Worm (Caenorhabditis elegans): ENCODE data around the gene F53A9.7.

Gene F53A9.7

DNA sequence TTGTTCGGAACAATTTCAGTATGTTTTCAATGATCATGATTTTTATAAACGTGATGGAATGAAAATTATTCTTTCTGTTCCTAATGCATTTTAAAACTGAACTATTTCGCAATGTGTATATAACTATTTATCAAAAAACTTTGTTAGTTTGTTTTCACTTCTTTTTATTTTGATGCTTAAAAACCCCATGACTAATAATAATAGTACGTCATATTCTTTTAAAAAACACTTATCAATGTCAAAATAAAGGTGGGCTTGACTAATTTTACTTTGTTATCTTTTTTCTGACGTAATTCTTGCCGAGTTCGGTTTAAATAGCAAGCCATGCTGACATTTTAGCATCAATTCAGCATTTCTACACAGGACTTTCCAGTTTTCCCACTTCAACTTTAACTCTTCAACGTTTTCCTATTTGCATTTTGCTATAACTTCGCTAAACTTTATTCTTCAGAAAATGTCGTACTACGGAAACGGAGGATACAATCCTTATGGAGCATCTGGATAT is 5.5 kb downstream of the F53A9.7 start, which contains the start of gene F53A9.1:
F53A9.1 (plus strand) TSS at position 455 of the 505 bp plus-strand sequence.
- TF ChIP-seq nhr-237 (tag; optimal IDR thresholded peaks at IDR 0.05), result no peak
- peak; percentile 22 for TF ChIP-seq fos-1 (tag; optimal IDR thresholded peaks at IDR 0.05)

DNA sequence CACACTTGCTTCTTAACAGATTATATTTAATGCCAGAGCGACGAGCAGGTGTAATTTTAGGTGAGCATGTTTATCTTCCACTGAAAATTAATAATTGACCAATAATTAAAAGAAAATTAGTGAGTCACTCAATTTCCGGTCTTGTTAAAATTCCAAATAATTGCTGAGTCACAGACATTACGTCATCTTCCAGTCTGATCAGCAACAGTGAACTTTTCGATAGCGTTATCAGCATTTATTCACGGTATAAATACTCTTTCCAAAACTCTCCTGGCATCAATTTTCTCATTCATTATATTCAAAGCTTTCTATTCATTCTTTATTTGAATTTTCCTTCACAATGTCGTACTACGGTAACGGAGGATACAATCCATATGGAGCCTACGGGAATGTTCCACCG is 7.3 kb downstream of the F53A9.7 start, which contains the start of gene kreg-1:
kreg-1 (plus strand) TSS at position 341 of the 400 bp plus-strand sequence.
- TF ChIP-seq nhr-129 (tag; optimal IDR thresholded peaks at IDR 0.05) (peak; percentile 16), elt-1 (tag; optimal IDR thresholded peaks at IDR 0.05) (no peak), fos-1 (tag; optimal IDR thresholded peaks at IDR 0.05) (peak; percentile 73)

DNA sequence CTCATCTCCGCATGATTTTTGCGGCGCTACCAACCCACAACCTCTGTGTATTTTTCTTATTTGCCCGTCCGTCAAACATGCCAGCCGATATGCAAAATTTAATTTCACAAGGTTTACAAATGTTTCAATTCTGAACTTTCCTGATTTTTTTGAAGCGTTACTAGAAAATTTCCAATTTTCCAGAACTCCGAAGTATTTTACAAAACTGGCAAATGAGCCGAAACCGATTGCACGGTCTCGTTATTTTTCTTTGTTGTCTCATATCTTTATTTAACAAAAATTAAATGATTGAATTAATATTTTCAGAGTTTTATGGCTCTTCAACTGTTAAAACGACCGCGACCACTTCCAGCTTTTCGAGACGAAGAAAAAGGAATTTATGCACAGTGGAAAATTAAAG is 8.7 kb downstream of the F53A9.7 start, which contains the start of gene F53A9.3:
F53A9.3 (plus strand) TSS at position 301 of the 400 bp plus-strand sequence.
- TF ChIP-seq aly-2 (tag; optimal IDR thresholded peaks at IDR 0.05) (no peak), ama-1 (optimal IDR thresholded peaks at IDR 0.05) (no peak), nhr-77 (tag; optimal IDR thresholded peaks at IDR 0.05) (no peak), sma-9 (GFP tag; optimal IDR thresholded peaks at IDR 0.05) (no peak), sma-9 (tag; optimal IDR thresholded peaks at IDR 0.05) (no peak), ceh-82 (tag; optimal IDR thresholded peaks at IDR 0.05) (no peak), nhr-23 (tag; optimal IDR thresholded peaks at IDR 0.05) (no peak), fos-1 (tag; optimal IDR thresholded peaks at IDR 0.05) (no peak), skn-1 (tag; optimal IDR thresholded peaks at IDR 0.05) (no peak), mdl-1 (tag; optimal IDR thresholded peaks at IDR 0.05) (no peak), sem-4 (tag; optimal IDR thresholded peaks at IDR 0.05) (no peak), ztf-4 (tag; optimal IDR thresholded peaks at IDR 0.05) (no peak), ceh-16 (tag; optimal IDR thresholded peaks at IDR 0.05) (no peak), mbf-1 (tag; optimal IDR thresholded peaks at IDR 0.05) (no peak), C34F6.9 (tag; optimal IDR thresholded peaks at IDR 0.05) (no peak), R02D3.7 (tag; optimal IDR thresholded peaks at IDR 0.05) (no peak), unc-39 (tag; optimal IDR thresholded peaks at IDR 0.05) (no peak), elt-1 (tag; optimal IDR thresholded peaks at IDR 0.05) (no peak), dmd-4 (tag; optimal IDR thresholded peaks at IDR 0.05) (no peak)

DNA sequence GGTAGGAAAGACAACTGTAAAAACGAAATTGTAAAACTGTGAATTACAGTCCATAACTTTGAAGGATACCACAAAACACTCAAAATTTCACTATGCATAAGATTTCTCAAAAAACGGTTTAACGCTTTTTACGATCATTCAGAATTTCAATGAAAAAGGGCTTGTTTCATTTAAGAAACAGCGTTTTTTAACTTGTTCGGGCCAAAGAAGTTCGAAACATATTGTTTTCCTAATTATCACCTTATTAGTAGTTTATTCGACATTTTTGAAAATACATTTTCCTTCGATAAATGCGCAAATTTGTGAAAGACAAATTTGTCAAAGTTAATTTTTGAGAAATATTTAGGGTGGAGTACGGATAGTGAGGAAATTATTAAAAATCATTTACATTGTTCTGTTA is 11.9 kb downstream of the F53A9.7 start:
- TF ChIP-seq unc-55 (GFP tag; optimal IDR thresholded peaks at IDR 0.05) (no peak), alr-1 (tag; optimal IDR thresholded peaks at IDR 0.05) (no peak), skn-1 (tag; optimal IDR thresholded peaks at IDR 0.05) (no peak), unc-39 (tag; optimal IDR thresholded peaks at IDR 0.05) (no peak), mbf-1 (tag; optimal IDR thresholded peaks at IDR 0.05) (no peak), sem-4 (tag; optimal IDR thresholded peaks at IDR 0.05) (no peak), sma-3 (GFP tag; optimal IDR thresholded peaks at IDR 0.05) (no peak), elt-3 (tag; optimal IDR thresholded peaks at IDR 0.05) (no peak), elt-1 (tag; optimal IDR thresholded peaks at IDR 0.05) (no peak), snpc-4 (tag; optimal IDR thresholded peaks at IDR 0.05) (no peak), ztf-1 (GFP tag; conservative IDR thresholded peaks at IDR 0.05) (no peak)

DNA sequence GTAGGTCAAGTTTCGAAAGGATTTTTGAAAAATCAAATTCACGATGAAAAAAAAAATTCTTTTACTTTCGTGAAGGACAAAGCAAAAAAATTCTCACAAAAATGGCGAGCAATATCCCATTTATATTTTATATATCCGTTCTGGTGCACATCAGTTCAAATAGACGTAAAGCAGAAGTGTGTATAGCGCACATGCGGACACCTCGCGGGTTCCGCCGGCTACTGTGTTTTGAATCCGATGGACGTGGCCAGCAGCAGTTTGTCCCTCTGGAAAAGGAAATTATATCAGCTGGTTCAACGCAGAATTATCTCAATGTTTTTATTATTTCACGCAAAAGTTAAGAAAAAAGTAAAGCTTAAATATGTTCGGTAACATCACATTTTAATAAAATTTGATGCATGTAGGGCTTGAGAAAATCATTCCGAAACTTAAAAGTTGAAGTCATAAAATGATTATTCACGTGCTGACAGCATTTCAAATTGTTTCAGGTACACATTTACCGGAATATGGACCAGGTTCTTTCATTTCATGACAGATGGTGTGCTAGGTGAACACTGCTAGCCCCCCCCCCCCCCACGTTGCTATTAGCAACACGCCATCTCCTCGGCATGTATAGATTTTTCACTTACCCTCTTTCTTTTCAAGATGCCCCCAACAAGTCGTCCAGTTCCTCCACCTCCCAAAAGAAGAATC is 12.9 kb downstream of the F53A9.7 start, which contains the start of gene jbts-14:
jbts-14 (plus strand) TSS at position 643 of the 693 bp plus-strand sequence.
- TF ChIP-seq ceh-82 (tag; optimal IDR thresholded peaks at IDR 0.05) (no peak), gmeb-1 (tag; optimal IDR thresholded peaks at IDR 0.05) (no peak), snpc-4 (tag; optimal IDR thresholded peaks at IDR 0.05) (peak; percentile 72), ZK546.5 (tag; optimal IDR thresholded peaks at IDR 0.05) (no peak)

DNA sequence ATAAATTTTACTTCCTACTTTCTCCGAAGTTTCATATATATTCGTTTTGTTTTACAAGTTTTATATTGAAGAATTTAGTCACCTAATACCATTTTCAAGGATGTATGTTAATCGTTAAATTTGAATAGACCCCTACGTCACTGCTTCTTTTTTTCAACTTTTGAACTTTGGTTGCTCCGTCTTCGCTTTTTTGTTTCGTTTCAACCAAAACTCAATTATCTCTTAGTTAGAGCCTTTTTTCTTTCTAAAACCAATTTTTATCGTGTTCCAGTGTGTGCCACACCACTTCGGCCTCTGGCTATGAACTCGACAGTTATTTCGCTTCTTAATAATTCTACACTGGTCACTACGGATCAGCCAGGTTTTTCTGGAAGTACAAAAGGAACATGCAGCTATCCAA is 19.2 kb downstream of the F53A9.7 start, which contains the start of gene frpr-8:
frpr-8 (plus strand) TSS at position 301 of the 400 bp plus-strand sequence.
- no peak for TF ChIP-seq ztf-4 (tag; optimal IDR thresholded peaks at IDR 0.05)
- TF ChIP-seq elt-3 (tag; optimal IDR thresholded peaks at IDR 0.05), result no peak
- TF ChIP-seq sma-3 (GFP tag; optimal IDR thresholded peaks at IDR 0.05), result no peak
- TF ChIP-seq egl-27 (tag; optimal IDR thresholded peaks at IDR 0.05), result no peak
- TF ChIP-seq sem-4 (tag; optimal IDR thresholded peaks at IDR 0.05), result no peak
- no peak for TF ChIP-seq ceh-16 (tag; optimal IDR thresholded peaks at IDR 0.05)
- TF ChIP-seq peb-1 (tag; optimal IDR thresholded peaks at IDR 0.05), result no peak
- no peak for TF ChIP-seq nhr-12 (tag; optimal IDR thresholded peaks at IDR 0.05)
- no peak for TF ChIP-seq ZK546.5 (tag; optimal IDR thresholded peaks at IDR 0.05)
- no peak for TF ChIP-seq ceh-82 (tag; optimal IDR thresholded peaks at IDR 0.05)
- TF ChIP-seq nhr-10 (tag; optimal IDR thresholded peaks at IDR 0.05), result no peak
- no peak for TF ChIP-seq blmp-1 (tag; optimal IDR thresholded peaks at IDR 0.05; ENCODE audit: insufficient read depth)
- no peak for TF ChIP-seq nhr-23 (tag; optimal IDR thresholded peaks at IDR 0.05)
- TF ChIP-seq ama-1 (optimal IDR thresholded peaks at IDR 0.05), result no peak
